Fruit fly (Drosophila melanogaster) whole organism, embryonic: Measurements from ENCODE around the gene Ance-2.

Experiments used
- Ada2b ChIP-seq: fragments of 200-800 bp; sonication (Bioruptor generic); IDR thresholded peaks from 2 replicates; pipeline ENCODE4 v1.3.6; 2022; ENCODE audit warnings: missing biosample characterization, missing genetic modification characterization
- Awh ChIP-seq: fragments of 200-800 bp; sonication (Bioruptor generic); IDR thresholded peaks from 2 replicates; pipeline ENCODE4, ENCODE4 v1.3.6; 2022; ENCODE audit warnings: missing biosample characterization, missing genetic modification characterization
- Bgb ChIP-seq: fragments of 200-800 bp; sonication (Bioruptor generic); IDR thresholded peaks from 2 replicates; pipeline ENCODE4 v1.3.6; 2022; ENCODE audit warnings: missing biosample characterization, missing genetic modification characterization; ENCODE audit not compliant: partially characterized antibody
- Bteb2 ChIP-seq: fragments of 200-800 bp; sonication (Bioruptor generic); optimal IDR thresholded peaks from 2 replicates; lab custom pipeline; 2016; ENCODE audit warnings: missing biosample characterization, missing genetic modification characterization
- CG10366 ChIP-seq: fragments of 200-800 bp; sonication (Bioruptor generic); IDR thresholded peaks from 2 replicates; pipeline ENCODE4 v1.3.6; 2022; ENCODE audit warnings: missing biosample characterization, missing genetic modification characterization
- CG12391 ChIP-seq: fragments of 200-800 bp; sonication (Bioruptor generic); optimal IDR thresholded peaks from 3 replicates; lab custom pipeline; 2018; ENCODE audit warnings: missing biosample characterization, mild to moderate bottlenecking, missing genetic modification characterization, moderate library complexity
- CG13123 ChIP-seq: fragments of 200-800 bp; sonication (Bioruptor generic); optimal IDR thresholded peaks from 2 replicates; lab custom pipeline; 2016; ENCODE audit warnings: missing biosample characterization, missing genetic modification characterization
- CG13424 ChIP-seq: fragments of 200-800 bp; sonication (Bioruptor generic); optimal IDR thresholded peaks from 2 replicates; lab custom pipeline; 2019; ENCODE audit warnings: missing biosample characterization, mild to moderate bottlenecking, missing genetic modification characterization, moderate library complexity
- CG14860 ChIP-seq: fragments of 200-800 bp; sonication (Bioruptor generic); IDR thresholded peaks from 3 replicates; pipeline ENCODE4 v1.3.6; 2022; ENCODE audit warnings: missing biosample characterization, missing genetic modification characterization; ENCODE audit not compliant: partially characterized antibody
- CG17359 ChIP-seq: fragments of 200-800 bp; sonication (Bioruptor generic); optimal IDR thresholded peaks from 3 replicates; lab custom pipeline; 2018; ENCODE audit warnings: missing biosample characterization, mild to moderate bottlenecking, missing genetic modification characterization, moderate library complexity
- CG2712 ChIP-seq: fragments of 200-800 bp; optimal IDR thresholded peaks from 3 replicates; lab custom pipeline; 2019; ENCODE audit warnings: missing biosample characterization, mild to moderate bottlenecking, missing genetic modification characterization, moderate library complexity
- CG30403 ChIP-seq: fragments of 200-800 bp; sonication (Bioruptor generic); optimal IDR thresholded peaks from 3 replicates; lab custom pipeline; 2016; ENCODE audit warnings: missing biosample characterization, missing genetic modification characterization
- CG4282 ChIP-seq: fragments of 200-800 bp; sonication (Bioruptor generic); optimal IDR thresholded peaks from 2 replicates; lab custom pipeline; 2016; ENCODE audit warnings: missing biosample characterization, missing genetic modification characterization
- CG4360 ChIP-seq: fragments of 200-800 bp; sonication (Bioruptor generic); IDR thresholded peaks from 2 replicates; pipeline ENCODE4 v1.3.6; 2022; ENCODE audit warnings: missing biosample characterization, missing genetic modification characterization
- CG6654 ChIP-seq: fragments of 200-800 bp; sonication (Bioruptor generic); optimal IDR thresholded peaks from 2 replicates; lab custom pipeline; 2017; ENCODE audit warnings: missing biosample characterization, mild to moderate bottlenecking, missing genetic modification characterization
- CG6854 ChIP-seq: fragments of 200-800 bp; sonication (Bioruptor generic); optimal IDR thresholded peaks from 3 replicates; lab custom pipeline; 2017; ENCODE audit warnings: missing biosample characterization, mild to moderate bottlenecking, missing genetic modification characterization
- CG8388 ChIP-seq: fragments of 200-800 bp; sonication (Bioruptor generic); optimal IDR thresholded peaks from 2 replicates; lab custom pipeline; 2019; ENCODE audit warnings: missing biosample characterization, mild to moderate bottlenecking, missing genetic modification characterization, moderate library complexity
- CG8765 ChIP-seq: fragments of 200-800 bp; sonication (Bioruptor generic); IDR thresholded peaks from 2 replicates; pipeline ENCODE4 v1.3.6; 2022; ENCODE audit warnings: missing biosample characterization, missing genetic modification characterization
- D19A ChIP-seq: fragments of 200-800 bp; optimal IDR thresholded peaks from 3 replicates; lab custom pipeline; 2019; ENCODE audit warnings: missing biosample characterization, mild to moderate bottlenecking, missing genetic modification characterization, moderate library complexity
- D19B ChIP-seq: fragments of 200-800 bp; sonication (Bioruptor generic); optimal IDR thresholded peaks from 2 replicates; lab custom pipeline; 2017; ENCODE audit warnings: missing biosample characterization, mild to moderate bottlenecking, missing genetic modification characterization
- Doc3 ChIP-seq: fragments of 200-800 bp; sonication (Bioruptor generic); IDR thresholded peaks from 3 replicates; pipeline ENCODE4 v1.3.6; 2022; ENCODE audit warnings: missing biosample characterization, missing genetic modification characterization; ENCODE audit not compliant: partially characterized antibody
- Elba2 ChIP-seq: fragments of 200-800 bp; sonication (Bioruptor generic); optimal IDR thresholded peaks from 3 replicates; lab custom pipeline; 2016; ENCODE audit warnings: missing biosample characterization, missing genetic modification characterization
- Fer1 ChIP-seq: fragments of 200-800 bp; sonication (Bioruptor generic); optimal IDR thresholded peaks from 2 replicates; lab custom pipeline; 2017; ENCODE audit warnings: missing biosample characterization, mild to moderate bottlenecking, missing genetic modification characterization
- Hand ChIP-seq: fragments of 200-800 bp; sonication (Bioruptor generic); optimal IDR thresholded peaks from 2 replicates; lab custom pipeline; 2017; ENCODE audit warnings: mild to moderate bottlenecking, missing biosample characterization, missing genetic modification reagents, missing genetic modification characterization
- Kr ChIP-seq: fragments of 200-800 bp; sonication (Bioruptor generic); optimal IDR thresholded peaks from 2 replicates; lab custom pipeline; 2017; ENCODE audit warnings: missing biosample characterization, mild to moderate bottlenecking, missing genetic modification characterization
- Ravus ChIP-seq: fragments of 200-800 bp; sonication (Bioruptor generic); IDR thresholded peaks from 2 replicates; pipeline ENCODE4 v1.3.6; 2022; ENCODE audit warnings: missing biosample characterization, missing genetic modification characterization
- Stat92E ChIP-seq, 3 experiments: fragments of >200 bp in 2 of 3; fragments of 200-800 bp in 1 of 3; sonication (Bioruptor generic) in 1 of 3; optimal IDR thresholded peaks; 2 replicates each; lab custom pipeline; 2017 to 2019; ENCODE audit warnings: missing biosample characterization in 3 of 3, missing genetic modification characterization in 3 of 3, mild to moderate bottlenecking in 1 of 3, moderate library complexity in 1 of 3
- Tbp ChIP-seq: fragments of >200 bp; optimal IDR thresholded peaks from 2 replicates; lab custom pipeline; 2018; ENCODE audit warnings: missing biosample characterization, missing genetic modification characterization
- Xrp1 ChIP-seq: fragments of 200-800 bp; sonication (Bioruptor generic); IDR thresholded peaks from 2 replicates; pipeline ENCODE4 v1.3.6; 2022; ENCODE audit warnings: missing biosample characterization, missing genetic modification characterization
- az2 ChIP-seq: fragments of 200-800 bp; sonication (Bioruptor generic); optimal IDR thresholded peaks from 3 replicates; lab custom pipeline; 2016; ENCODE audit warnings: missing biosample characterization, missing genetic modification characterization
- bab2 ChIP-seq: fragments of 200-800 bp; sonication (Bioruptor generic); optimal IDR thresholded peaks from 2 replicates; lab custom pipeline; 2016; ENCODE audit warnings: missing biosample characterization, missing genetic modification characterization
- bowl ChIP-seq: fragments of 200-800 bp; sonication (Bioruptor generic); IDR thresholded peaks from 2 replicates; pipeline ENCODE4 v1.3.6; 2022; ENCODE audit warnings: missing biosample characterization, missing genetic modification characterization
- bsh ChIP-seq, 2 experiments: fragments of 200-800 bp; sonication (Bioruptor generic); optimal IDR thresholded peaks; 2 replicates each; lab custom pipeline; 2017 to 2018; ENCODE audit warnings: mild to moderate bottlenecking in 2 of 2, missing biosample characterization in 2 of 2, missing genetic modification characterization in 2 of 2, moderate library complexity in 1 of 2
- dmrt11E ChIP-seq: fragments of 200-800 bp; sonication (Bioruptor generic); optimal IDR thresholded peaks from 3 replicates; lab custom pipeline; 2018; ENCODE audit warnings: missing biosample characterization, mild to moderate bottlenecking, missing genetic modification characterization, moderate library complexity
- dpn ChIP-seq, 2 experiments: fragments of 200-800 bp; sonication (Bioruptor generic); optimal IDR thresholded peaks; 3 replicates each; lab custom pipeline; 2016; ENCODE audit warnings: missing biosample characterization in 2 of 2, missing genetic modification characterization in 2 of 2
- emc ChIP-seq: fragments of 200-800 bp; sonication (Bioruptor generic); optimal IDR thresholded peaks from 2 replicates; lab custom pipeline; 2016; ENCODE audit warnings: missing biosample characterization, missing genetic modification characterization
- fd64A ChIP-seq: fragments of 200-800 bp; sonication (Bioruptor generic); optimal IDR thresholded peaks from 3 replicates; lab custom pipeline; 2018; ENCODE audit warnings: missing biosample characterization, mild to moderate bottlenecking, missing genetic modification characterization
- fd96Cb ChIP-seq: fragments of 200-800 bp; sonication (Bioruptor generic); optimal IDR thresholded peaks from 2 replicates; lab custom pipeline; 2018; ENCODE audit warnings: missing biosample characterization, mild to moderate bottlenecking, missing genetic modification characterization, moderate library complexity
- hb ChIP-seq: fragments of 200-800 bp; sonication (Bioruptor generic); IDR thresholded peaks from 3 replicates; pipeline ENCODE4 v1.3.6; 2022; ENCODE audit warnings: missing biosample characterization, missing genetic modification characterization; ENCODE audit not compliant: partially characterized antibody
- hkb ChIP-seq, 2 experiments: fragments of 200-800 bp in 1 of 2; fragments of >200 bp in 1 of 2; sonication (Bioruptor generic) in 1 of 2; IDR thresholded peaks in 1 of 2; optimal IDR thresholded peaks in 1 of 2; 2 replicates each; pipeline versions ENCODE4 v1.3.6 to Lab custom; 2017 to 2022; ENCODE audit warnings: missing biosample characterization in 1 of 2, missing genetic modification characterization in 1 of 2
- klu ChIP-seq: fragments of 200-800 bp; sonication (Bioruptor generic); IDR thresholded peaks from 2 replicates; pipeline ENCODE4 v1.3.6; 2022; ENCODE audit warnings: missing biosample characterization, missing genetic modification characterization
- lmd ChIP-seq: fragments of 200-800 bp; sonication (Bioruptor generic); IDR thresholded peaks from 2 replicates; pipeline ENCODE4 v1.3.6; 2022; ENCODE audit warnings: missing biosample characterization, missing genetic modification characterization
- lola ChIP-seq, 3 experiments: fragments of >200 bp in 2 of 3; fragments of 200-800 bp in 1 of 3; sonication (Bioruptor generic) in 1 of 3; optimal IDR thresholded peaks; 2 replicates each; lab custom pipeline; 2017 to 2019; ENCODE audit warnings: missing biosample characterization in 3 of 3, missing genetic modification characterization in 3 of 3, mild to moderate bottlenecking in 1 of 3, moderate library complexity in 1 of 3
- phol ChIP-seq: fragments of 200-800 bp; sonication (Bioruptor generic); optimal IDR thresholded peaks from 3 replicates; lab custom pipeline; 2018; ENCODE audit warnings: missing biosample characterization, mild to moderate bottlenecking, missing genetic modification characterization, moderate library complexity
- sr ChIP-seq: fragments of 200-800 bp; sonication (Bioruptor generic); IDR thresholded peaks from 3 replicates; pipeline ENCODE4 v1.3.6; 2022; ENCODE audit warnings: missing biosample characterization, missing genetic modification characterization
- stc ChIP-seq: fragments of 200-800 bp; sonication (Bioruptor generic); IDR thresholded peaks from 2 replicates; pipeline ENCODE4 v1.3.6; 2022; ENCODE audit warnings: missing biosample characterization, missing genetic modification characterization
- unpg ChIP-seq: fragments of 200-800 bp; sonication (Bioruptor generic); optimal IDR thresholded peaks from 3 replicates; lab custom pipeline; 2018; ENCODE audit warnings: missing biosample characterization, mild to moderate bottlenecking, missing genetic modification characterization, moderate library complexity
- usp ChIP-seq: fragments of >200 bp; optimal IDR thresholded peaks from 2 replicates; lab custom pipeline; 2017; ENCODE audit warnings: missing biosample characterization, missing genetic modification characterization
- vvl ChIP-seq: fragments of 200-800 bp; sonication (Bioruptor generic); IDR thresholded peaks from 2 replicates; pipeline ENCODE4 v1.3.6; 2022; ENCODE audit warnings: missing biosample characterization, missing genetic modification characterization
- wdn ChIP-seq: fragments of 200-800 bp; sonication (Bioruptor generic); IDR thresholded peaks from 2 replicates; pipeline ENCODE4 v1.3.6; 2022; ENCODE audit warnings: missing biosample characterization, missing genetic modification characterization

Gene Ance-2

DNA sequence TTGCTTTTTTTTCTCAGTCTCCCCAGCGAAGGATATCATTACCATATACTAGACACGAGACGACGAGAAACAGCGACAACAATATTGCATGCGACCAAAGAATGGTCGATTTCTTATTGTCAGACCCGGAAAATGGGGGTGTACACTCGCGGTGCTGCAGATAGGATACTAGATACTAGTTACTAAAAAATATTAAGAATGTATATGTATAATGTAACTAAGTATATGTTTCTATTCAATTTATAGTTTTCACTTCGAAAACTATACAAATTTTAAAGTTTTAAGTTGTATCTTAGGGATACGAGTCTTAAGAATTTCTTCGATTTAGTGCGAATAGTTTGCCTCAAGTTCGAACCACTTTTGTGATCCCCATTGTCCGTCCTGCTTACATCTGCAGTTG, 15.7 kb upstream of the Ance-2 start (continued):
- TF ChIP-seq bab2 (GFP tag; lab: Kevin White, UChicago) (no peak), bsh (GFP tag; optimal IDR thresholded peaks at IDR 0.05; lab: Kevin White, UChicago) (peak in 1 of 2 experiments; percentile 40), CG4360 (GFP tag; lab: Robert Waterston, UW) (no peak), bowl (0 out of 2 replicates have a peak, but pooled peaks have one; percentile 14), CG8765 (GFP tag; lab: Robert Waterston, UW) (no peak), fd96Cb (tag; lab: Kevin White, UChicago) (peak; percentile 41), Hand (no peak), emc (GFP tag; lab: Kevin White, UChicago) (no peak), usp (GFP tag; lab: Kevin White, UChicago) (no peak), D19B (GFP tag; lab: Kevin White, UChicago) (no peak), CG14860 (GFP tag; lab: Robert Waterston, UW) (no peak), CG10366 (no peak), CG8388 (GFP tag; lab: Kevin White, UChicago) (peak; percentile 28), Stat92E (GFP tag; optimal IDR thresholded peaks at IDR 0.05; lab: Kevin White, UChicago) (no peak), az2 (no peak), Ada2b (no peak), CG13123 (GFP tag; lab: Kevin White, UChicago) (no peak), klu (GFP tag; lab: Robert Waterston, UW) (no peak), wdn (GFP tag; lab: Robert Waterston, UW) (no peak), D19A (tag; lab: Kevin White, UChicago) (peak; percentile 66), CG4282 (no peak), stc (no peak), phol (tag; lab: Kevin White, UChicago) (peak; percentile 46), CG30403 (GFP tag; lab: Kevin White, UChicago) (peak; percentile 30), CG2712 (tag; lab: Kevin White, UChicago) (peak; percentile 68), sr (GFP tag; lab: Robert Waterston, UW) (no peak), lola (GFP tag; optimal IDR thresholded peaks at IDR 0.05; lab: Kevin White, UChicago) (peak in 1 of 3 experiments; percentile 29), Doc3 (no peak), Ravus (GFP tag; lab: Robert Waterston, UW) (no peak), CG13424 (tag; lab: Kevin White, UChicago) (peak; percentile 31), Elba2 (GFP tag; lab: Kevin White, UChicago) (peak; percentile 22), CG12391 (tag; lab: Kevin White, UChicago) (peak; percentile 44), Kr (no peak), lmd (GFP tag; lab: Robert Waterston, UW) (peak; percentile 16; the same call in 1 of the 2 replicates), unpg (no peak), Bgb (GFP tag; lab: Robert Waterston, UW) (no peak), CG6854 (no peak), Fer1 (GFP tag; lab: Kevin White, UChicago) (peak; percentile 58), dpn (GFP tag; optimal IDR thresholded peaks at IDR 0.05; lab: Kevin White, UChicago) (peak in 1 of 2 experiments; percentile 14), hb (GFP tag; lab: Robert Waterston, UW) (no peak), CG17359 (tag; lab: Kevin White, UChicago) (no peak), fd64A (GFP tag; lab: Kevin White, UChicago) (no peak), dmrt11E (peak; percentile 17), Xrp1 (peak; percentile 43; the same call in 1 of the 2 replicates), CG6654 (GFP tag; lab: Kevin White, UChicago) (no peak), hkb (optimal IDR thresholded peaks at IDR 0.05; lab: Kevin White, UChicago) (no peak), hkb (GFP tag; IDR thresholded peaks at IDR 0.05; lab: Robert Waterston, UW) (0 out of 2 replicates have a peak, but pooled peaks have one; percentile 13), vvl (GFP tag; lab: Robert Waterston, UW) (peak; percentile 44; the same call in 1 of the 2 replicates), Awh (GFP tag; lab: Robert Waterston, UW) (peak; percentile 40), Bteb2 (no peak), Tbp (GFP tag; lab: Kevin White, UChicago) (no peak)
